Fruit fly (Drosophila melanogaster) whole organism, embryonic: ENCODE measurements around the gene CG5921.

Source experiments
- Bdp1 ChIP-seq: fragments of 200-800 bp; sonication (Bioruptor generic); optimal IDR thresholded peaks from 3 replicates; lab custom pipeline; 2016; ENCODE audit warnings: missing biosample characterization, missing genetic modification characterization
- CG12391 ChIP-seq: fragments of 200-800 bp; sonication (Bioruptor generic); optimal IDR thresholded peaks from 3 replicates; lab custom pipeline; 2018; ENCODE audit warnings: missing biosample characterization, mild to moderate bottlenecking, missing genetic modification characterization, moderate library complexity
- CG13894 ChIP-seq: fragments of 200-800 bp; sonication (Bioruptor generic); optimal IDR thresholded peaks from 3 replicates; lab custom pipeline; 2018; ENCODE audit warnings: missing biosample characterization, mild to moderate bottlenecking, missing genetic modification characterization, moderate library complexity
- CG15011 ChIP-seq: fragments of 200-800 bp; sonication (Bioruptor generic); optimal IDR thresholded peaks from 3 replicates; lab custom pipeline; 2018; ENCODE audit warnings: missing biosample characterization, mild to moderate bottlenecking, missing genetic modification characterization
- CG17186 ChIP-seq: fragments of 200-800 bp; sonication (Bioruptor generic); optimal IDR thresholded peaks from 3 replicates; lab custom pipeline; 2017; ENCODE audit warnings: missing biosample characterization, missing genetic modification reagents, missing genetic modification characterization
- CG17361 ChIP-seq: fragments of 200-800 bp; sonication (Bioruptor generic); IDR thresholded peaks from 3 replicates; pipeline ENCODE4 v1.3.6; 2022; ENCODE audit warnings: missing biosample characterization, missing genetic modification characterization
- CG17829 ChIP-seq: fragments of 200-800 bp; optimal IDR thresholded peaks from 2 replicates; lab custom pipeline; 2019; ENCODE audit warnings: missing biosample characterization, mild to moderate bottlenecking, missing genetic modification characterization, moderate library complexity
- CG18619 ChIP-seq: fragments of 200-800 bp; sonication (Bioruptor generic); optimal IDR thresholded peaks from 3 replicates; lab custom pipeline; 2017; ENCODE audit warnings: missing biosample characterization, mild to moderate bottlenecking, missing genetic modification characterization
- CG42726 ChIP-seq: fragments of 200-800 bp; sonication (Bioruptor generic); IDR thresholded peaks from 2 replicates; pipeline ENCODE4 v1.3.6; 2022; ENCODE audit warnings: missing biosample characterization, missing genetic modification characterization; ENCODE audit not compliant: partially characterized antibody
- CG4282 ChIP-seq: fragments of 200-800 bp; sonication (Bioruptor generic); optimal IDR thresholded peaks from 2 replicates; lab custom pipeline; 2016; ENCODE audit warnings: missing biosample characterization, missing genetic modification characterization
- CG6654 ChIP-seq: fragments of 200-800 bp; sonication (Bioruptor generic); optimal IDR thresholded peaks from 2 replicates; lab custom pipeline; 2017; ENCODE audit warnings: missing biosample characterization, mild to moderate bottlenecking, missing genetic modification characterization
- CG6854 ChIP-seq: fragments of 200-800 bp; sonication (Bioruptor generic); optimal IDR thresholded peaks from 3 replicates; lab custom pipeline; 2017; ENCODE audit warnings: missing biosample characterization, mild to moderate bottlenecking, missing genetic modification characterization
- CG7556 ChIP-seq: fragments of 200-800 bp; sonication (Bioruptor generic); optimal IDR thresholded peaks from 2 replicates; lab custom pipeline; 2017; ENCODE audit warnings: missing biosample characterization, mild to moderate bottlenecking, missing genetic modification characterization
- CG8924 ChIP-seq: fragments of 200-800 bp; optimal IDR thresholded peaks from 3 replicates; lab custom pipeline; 2019; ENCODE audit warnings: missing biosample characterization, mild to moderate bottlenecking, missing genetic modification characterization, moderate library complexity
- CG9797 ChIP-seq: fragments of 200-800 bp; sonication (Bioruptor generic); optimal IDR thresholded peaks from 3 replicates; lab custom pipeline; 2018; ENCODE audit warnings: missing biosample characterization, mild to moderate bottlenecking, missing genetic modification characterization
- CG9932 ChIP-seq: fragments of 200-800 bp; sonication (Bioruptor generic); IDR thresholded peaks from 2 replicates; pipeline ENCODE4 v1.3.6; 2022; ENCODE audit warnings: missing biosample characterization, missing genetic modification characterization
- Dfd ChIP-seq, 2 experiments: fragments of >200 bp; optimal IDR thresholded peaks; 2 replicates each; lab custom pipeline; 2017; ENCODE audit warnings: missing biosample characterization in 2 of 2, missing genetic modification characterization in 2 of 2
- Doc2 ChIP-seq: fragments of 200-800 bp; sonication (Bioruptor generic); IDR thresholded peaks from 2 replicates; pipeline ENCODE4 v1.3.6; 2022; ENCODE audit warnings: missing biosample characterization, missing genetic modification characterization
- Doc3 ChIP-seq: fragments of 200-800 bp; sonication (Bioruptor generic); IDR thresholded peaks from 3 replicates; pipeline ENCODE4 v1.3.6; 2022; ENCODE audit warnings: missing biosample characterization, missing genetic modification characterization; ENCODE audit not compliant: partially characterized antibody
- E2f1 ChIP-seq: fragments of 200-800 bp; sonication (Bioruptor generic); IDR thresholded peaks from 2 replicates; pipeline ENCODE4 v1.3.6; 2022; ENCODE audit warnings: missing biosample characterization, missing genetic modification characterization
- Ets65A ChIP-seq: fragments of 200-800 bp; sonication (Bioruptor generic); peaks from one replicate; lab custom pipeline; 2016; ENCODE audit warnings: missing biosample characterization, missing genetic modification characterization
- NK7.1 ChIP-seq: fragments of 200-800 bp; sonication (Bioruptor generic); optimal IDR thresholded peaks from 3 replicates; lab custom pipeline; 2016; ENCODE audit warnings: missing biosample characterization, missing genetic modification characterization
- Side ChIP-seq: fragments of 200-800 bp; sonication (Bioruptor generic); optimal IDR thresholded peaks from 2 replicates; lab custom pipeline; 2016; ENCODE audit warnings: missing biosample characterization, missing genetic modification characterization
- br ChIP-seq: fragments of >200 bp; optimal IDR thresholded peaks from 2 replicates; lab custom pipeline; 2017
- caup ChIP-seq: fragments of 200-800 bp; sonication (Bioruptor generic); optimal IDR thresholded peaks from 3 replicates; lab custom pipeline; 2017; ENCODE audit warnings: missing biosample characterization, mild to moderate bottlenecking, missing genetic modification characterization, moderate library complexity; ENCODE audit not compliant: severe bottlenecking
- danr ChIP-seq: fragments of 200-800 bp; sonication (Bioruptor generic); IDR thresholded peaks from 2 replicates; pipeline ENCODE4 v1.3.6; 2022; ENCODE audit warnings: missing biosample characterization, missing genetic modification characterization
- hb ChIP-seq: fragments of 200-800 bp; sonication (Bioruptor generic); IDR thresholded peaks from 3 replicates; pipeline ENCODE4 v1.3.6; 2022; ENCODE audit warnings: missing biosample characterization, missing genetic modification characterization; ENCODE audit not compliant: partially characterized antibody
- jumu ChIP-seq: fragments of 200-800 bp; sonication (Bioruptor generic); optimal IDR thresholded peaks from 3 replicates; lab custom pipeline; 2016; ENCODE audit warnings: missing biosample characterization, missing genetic modification characterization
- klu ChIP-seq: fragments of 200-800 bp; sonication (Bioruptor generic); IDR thresholded peaks from 2 replicates; pipeline ENCODE4 v1.3.6; 2022; ENCODE audit warnings: missing biosample characterization, missing genetic modification characterization
- pros ChIP-seq: fragments of 200-800 bp; sonication (Bioruptor generic); optimal IDR thresholded peaks from 3 replicates; lab custom pipeline; 2019; ENCODE audit warnings: missing biosample characterization, mild to moderate bottlenecking, missing genetic modification characterization, moderate library complexity
- row ChIP-seq: fragments of 200-800 bp; sonication (Bioruptor generic); IDR thresholded peaks from 3 replicates; pipeline ENCODE4 v1.3.6; 2022; ENCODE audit warnings: missing biosample characterization, missing genetic modification characterization
- sens ChIP-seq: fragments of 200-800 bp; sonication (Bioruptor generic); peaks from one replicate; lab custom pipeline; 2016; ENCODE audit warnings: missing biosample characterization, missing genetic modification characterization
- slou ChIP-seq: fragments of 200-800 bp; sonication (Bioruptor generic); optimal IDR thresholded peaks from 3 replicates; lab custom pipeline; 2016; ENCODE audit warnings: missing biosample characterization, missing genetic modification characterization
- trem ChIP-seq: fragments of 200-800 bp; optimal IDR thresholded peaks from 3 replicates; lab custom pipeline; 2019; ENCODE audit warnings: missing biosample characterization, mild to moderate bottlenecking, missing genetic modification characterization, moderate library complexity
- trh ChIP-seq: fragments of 200-800 bp; sonication (Bioruptor generic); optimal IDR thresholded peaks from 2 replicates; lab custom pipeline; 2016; ENCODE audit warnings: missing biosample characterization, missing genetic modification characterization
- unc-4 ChIP-seq: fragments of 200-800 bp; sonication (Bioruptor generic); IDR thresholded peaks from 2 replicates; pipeline ENCODE4 v1.3.6; 2022; ENCODE audit warnings: missing biosample characterization, missing genetic modification characterization; ENCODE audit not compliant: partially characterized antibody
- vfl ChIP-seq: fragments of 200-800 bp; sonication (Bioruptor generic); optimal IDR thresholded peaks from 2 replicates; lab custom pipeline; 2016; ENCODE audit warnings: missing biosample characterization, missing genetic modification characterization
- vnd ChIP-seq: fragments of 200-800 bp; sonication (Bioruptor generic); IDR thresholded peaks from 3 replicates; pipeline ENCODE4 v1.3.6; 2022; ENCODE audit warnings: missing biosample characterization, missing genetic modification characterization; ENCODE audit not compliant: partially characterized antibody
- vvl ChIP-seq: fragments of 200-800 bp; sonication (Bioruptor generic); IDR thresholded peaks from 2 replicates; pipeline ENCODE4 v1.3.6; 2022; ENCODE audit warnings: missing biosample characterization, missing genetic modification characterization
- z ChIP-seq: fragments of 200-800 bp; sonication (Bioruptor generic); IDR thresholded peaks from 3 replicates; pipeline ENCODE4 v1.3.6; 2022; ENCODE audit warnings: missing biosample characterization, missing genetic modification characterization

The CG5921 gene

dm6 chrX:6031692-6032091 lies 18.9 kb upstream of the CG5921 start (continued):
- TF ChIP-seq jumu (GFP tag; lab: Kevin White, UChicago) (peak; percentile 74), CG12391 (tag; lab: Kevin White, UChicago) (peak; percentile 81), CG17829 (tag; lab: Kevin White, UChicago) (peak; percentile 82), hb (GFP tag; lab: Robert Waterston, UW) (no peak), NK7.1 (peak; percentile 55), CG18619 (peak; percentile 56), CG4282 (GFP tag; lab: Kevin White, UChicago) (peak; percentile 28), E2f1 (GFP tag; lab: Robert Waterston, UW) (peak; percentile 76), Bdp1 (GFP tag; lab: Kevin White, UChicago) (peak; percentile 56), slou (peak; percentile 65), unc-4 (no peak), br (lab: Kevin White, UChicago) (no peak), Doc2 (GFP tag; lab: Robert Waterston, UW) (no peak), trh (GFP tag; lab: Kevin White, UChicago) (peak; percentile 50), CG6854 (GFP tag; lab: Kevin White, UChicago) (peak; percentile 62), trem (tag; lab: Kevin White, UChicago) (peak; percentile 71), Doc3 (no peak), CG6654 (GFP tag; lab: Kevin White, UChicago) (peak; percentile 48), row (GFP tag; lab: Robert Waterston, UW) (peak; percentile 88), vvl (peak; percentile 84), Dfd (GFP tag; optimal IDR thresholded peaks at IDR 0.05; lab: Kevin White, UChicago) (no peak), danr (GFP tag; lab: Robert Waterston, UW) (peak; percentile 50; the same call in 1 of the 2 replicates), CG7556 (peak; percentile 86), vnd (GFP tag; lab: Robert Waterston, UW) (no peak), CG42726 (GFP tag; lab: Robert Waterston, UW) (no peak), CG8924 (peak; percentile 86), caup (GFP tag; lab: Kevin White, UChicago) (peak; percentile 75), vfl (GFP tag; lab: Kevin White, UChicago) (no peak)

- no peak for TF ChIP-seq CG17361 (GFP tag; lab: Robert Waterston, UW)
- TF ChIP-seq CG9797 (GFP tag; lab: Kevin White, UChicago): no peak
- TF ChIP-seq CG9932 (GFP tag; lab: Robert Waterston, UW): no peak
- peak; percentile 43 for TF ChIP-seq Ets65A
- TF ChIP-seq CG15011: no peak
- no peak for TF ChIP-seq klu (GFP tag; lab: Robert Waterston, UW)
- TF ChIP-seq Side (GFP tag; lab: Kevin White, UChicago): no peak
- TF ChIP-seq pros (GFP tag; lab: Kevin White, UChicago): peak; percentile 51
- 0 out of 3 replicates have a peak, but pooled peaks have one; percentile 55 for TF ChIP-seq z (GFP tag; lab: Robert Waterston, UW)
Observed at dm6 chrX:6032826-6033225, 17.8 kb upstream of the CG5921 start.

dm6 chrX:6034741-6035140 lies 15.9 kb upstream of the CG5921 start:
- TF ChIP-seq CG17186 (GFP tag; lab: Kevin White, UChicago) (no peak), sens (peak; percentile 31), CG13894 (tag; lab: Kevin White, UChicago) (peak; percentile 91), z (GFP tag; lab: Robert Waterston, UW) (0 out of 3 replicates have a peak, but pooled peaks have one; percentile 11)
